Fruit fly (Drosophila melanogaster): ENCODE measurements around the gene CG15927.

CG15927 gene

DNA sequence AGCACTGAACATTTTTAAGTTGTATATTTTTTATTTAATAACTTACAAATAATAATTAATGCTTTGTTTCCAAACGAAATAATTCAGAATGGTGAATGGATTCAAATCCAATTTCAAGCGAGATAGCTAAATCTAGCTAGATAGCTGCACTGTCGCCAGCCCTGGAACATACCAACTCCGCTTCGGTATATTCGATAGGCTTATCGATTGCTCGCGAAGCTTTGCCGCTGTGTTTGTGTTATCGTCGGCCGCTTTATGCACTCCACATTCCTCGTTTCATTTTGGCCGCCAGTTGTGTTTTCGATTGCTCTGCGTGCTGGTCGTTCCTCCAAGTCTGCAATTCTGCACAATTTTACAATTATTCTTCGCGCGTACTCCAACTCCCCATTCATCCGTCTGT lies 42.4 kb downstream of the CG15927 start, which contains the start of gene mdu:
Gene mdu (plus strand): TSS at position 259 of the 400 bp plus-strand sequence.
- no peak for TF ChIP-seq CG3919 (GFP tag; optimal IDR thresholded peaks at IDR 0.05)
- TF ChIP-seq CG6792 (GFP tag; optimal IDR thresholded peaks at IDR 0.05), result no peak
- peak; percentile 10 for TF ChIP-seq Sox14 (GFP tag; optimal IDR thresholded peaks at IDR 0.05)
- peak; percentile 40 for TF ChIP-seq Hr39 (GFP tag; optimal IDR thresholded peaks at IDR 0.05)
- TF ChIP-seq Sox15 (GFP tag; optimal IDR thresholded peaks at IDR 0.05), result peak; percentile 7
- TF ChIP-seq CG3032 (tag; optimal IDR thresholded peaks at IDR 0.05), result peak; percentile 47
- TF ChIP-seq CG8632 (GFP tag; optimal IDR thresholded peaks at IDR 0.05), result peak; percentile 11
- peak; percentile 10 for TF ChIP-seq OdsH (GFP tag; optimal IDR thresholded peaks at IDR 0.05)
- peak; percentile 27 for TF ChIP-seq achi (GFP tag; optimal IDR thresholded peaks at IDR 0.05)
- TF ChIP-seq Eip78C (GFP tag), result no peak
- no peak for TF ChIP-seq dsx (GFP tag; optimal IDR thresholded peaks at IDR 0.05; ENCODE audit: poor library complexity, severe bottlenecking)
- no peak for TF ChIP-seq CG11294 (GFP tag; IDR thresholded peaks at IDR 0.05)
- TF ChIP-seq CG6276 (GFP tag; optimal IDR thresholded peaks at IDR 0.05), result no peak
- TF ChIP-seq Ets96B (tag; optimal IDR thresholded peaks at IDR 0.05), result no peak
- no peak for TF ChIP-seq spab (GFP tag; optimal IDR thresholded peaks at IDR 0.05)
- no peak for TF ChIP-seq CG11902 (GFP tag; optimal IDR thresholded peaks at IDR 0.05)
- TF ChIP-seq Smox (GFP tag; optimal IDR thresholded peaks at IDR 0.05), result peak; percentile 36
- no peak for TF ChIP-seq Lpt (GFP tag; optimal IDR thresholded peaks at IDR 0.05)
- TF ChIP-seq CG10631 (GFP tag; optimal IDR thresholded peaks at IDR 0.05), result peak; percentile 9
- TF ChIP-seq CG1621 (tag; optimal IDR thresholded peaks at IDR 0.05), result no peak
- TF ChIP-seq fd59A (GFP tag; optimal IDR thresholded peaks at IDR 0.05), result no peak
- TF ChIP-seq CG7368 (GFP tag; optimal IDR thresholded peaks at IDR 0.05), result no peak
- no peak for TF ChIP-seq vri (GFP tag; optimal IDR thresholded peaks at IDR 0.05)
- peak; percentile 15 for TF ChIP-seq lz (GFP tag; optimal IDR thresholded peaks at IDR 0.05)
- no peak for TF ChIP-seq topi (GFP tag; optimal IDR thresholded peaks at IDR 0.05)
- TF ChIP-seq CG32006 (GFP tag; optimal IDR thresholded peaks at IDR 0.05), result peak; percentile 46
- no peak for TF ChIP-seq CG9139 (GFP tag; optimal IDR thresholded peaks at IDR 0.05)
- no peak for TF ChIP-seq CG4318 (GFP tag; optimal IDR thresholded peaks at IDR 0.05)
- peak; percentile 13 for TF ChIP-seq CG6808 (GFP tag; optimal IDR thresholded peaks at IDR 0.05)
- TF ChIP-seq cyc (GFP tag; optimal IDR thresholded peaks at IDR 0.05), result peak; percentile 12
- no peak for TF ChIP-seq dac (GFP tag; optimal IDR thresholded peaks at IDR 0.05)
- TF ChIP-seq ss (GFP tag; optimal IDR thresholded peaks at IDR 0.05), result no peak
- peak; percentile 26 for TF ChIP-seq Hr4 (GFP tag; optimal IDR thresholded peaks at IDR 0.05)
- peak; percentile 42 for TF ChIP-seq CG31627 (GFP tag; optimal IDR thresholded peaks at IDR 0.05)
- no peak for TF ChIP-seq fkh (GFP tag; optimal IDR thresholded peaks at IDR 0.05)
- TF ChIP-seq CG6163 (GFP tag; IDR thresholded peaks at IDR 0.05), result peak; percentile 54; the same call in 1 of the 3 replicates
- TF ChIP-seq Hr38 (GFP tag; optimal IDR thresholded peaks at IDR 0.05), result no peak
- no peak for TF ChIP-seq CG8119 (GFP tag; IDR thresholded peaks at IDR 0.05)

DNA sequence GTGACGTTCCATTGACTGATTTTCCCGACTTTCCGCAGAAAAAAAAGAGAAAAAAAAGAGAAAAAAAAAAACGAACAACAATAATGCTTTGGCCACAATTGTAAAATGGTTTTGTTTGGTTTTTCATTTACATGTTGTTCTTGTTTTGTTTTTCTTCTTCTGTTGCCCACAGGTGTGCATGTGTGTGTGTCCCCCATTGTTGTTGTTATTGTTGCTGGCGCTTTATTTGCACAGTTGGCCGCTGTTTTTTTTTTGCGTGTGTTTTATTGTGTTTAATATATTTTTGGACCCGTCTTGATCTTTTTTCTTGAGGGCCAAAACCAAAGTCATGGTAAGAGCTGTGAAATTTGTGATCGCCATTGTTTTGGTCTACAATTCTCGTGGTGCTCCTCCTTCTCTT lies 43.6 kb downstream of the CG15927 start:
- TF ChIP-seq CG6808 (GFP tag; optimal IDR thresholded peaks at IDR 0.05) (peak; percentile 14), Blimp-1 (GFP tag; optimal IDR thresholded peaks at IDR 0.05) (no peak), fkh (GFP tag; optimal IDR thresholded peaks at IDR 0.05) (peak; percentile 51)
